Worm (Caenorhabditis elegans): Measurements from ENCODE around the gene tps-2.

ce11 chrII:14644465-14644864, 43.8 kb downstream of the tps-2 start:
- TF ChIP-seq W03F9.2 (tag; optimal IDR thresholded peaks at IDR 0.05) (no peak), him-1 (tag; optimal IDR thresholded peaks at IDR 0.05) (no peak), dao-5 (tag; optimal IDR thresholded peaks at IDR 0.05) (no peak)

Data from whole organism, L4/young adult.